Worm (Caenorhabditis elegans) whole organism, L1 larva: ENCODE results near the gene srt-20.
"Not testable (repeated sequence)": the region's sequence is repeated elsewhere in the genome, so short reads cannot be mapped to it uniquely, and the experiment has no call there.

Source experiments
- C04F5.9 ChIP-seq: sonication (generic microtip); optimal IDR thresholded peaks from 2 replicates; lab custom pipeline; 2016; ENCODE audit warnings: missing genetic modification characterization, missing compliant biosample characterization
- C16A3.4 ChIP-seq: fragments of 150-350 bp; optimal IDR thresholded peaks from 2 replicates; lab custom pipeline; 2014; ENCODE audit warnings: missing biosample characterization, missing genetic modification characterization
- F16B12.6 ChIP-seq: fragments of 150-350 bp; optimal IDR thresholded peaks from 2 replicates; lab custom pipeline; 2014; ENCODE audit warnings: missing biosample characterization, missing genetic modification characterization
- aha-1 ChIP-seq: fragments of 150-350 bp; optimal IDR thresholded peaks from 2 replicates; lab custom pipeline; 2014; ENCODE audit warnings: missing biosample characterization, missing genetic modification characterization
- alr-1 ChIP-seq: fragments of 200-800 bp; sonication (Bioruptor generic); optimal IDR thresholded peaks from 2 replicates; lab custom pipeline; 2018; ENCODE audit warnings: borderline replicate concordance, mild to moderate bottlenecking, missing genetic modification characterization, missing compliant biosample characterization
- ceh-8 ChIP-seq: fragments of 200-800 bp; sonication (Bioruptor generic); optimal IDR thresholded peaks from 2 replicates; lab custom pipeline; 2018; ENCODE audit warnings: mild to moderate bottlenecking, missing genetic modification characterization, moderate library complexity, missing compliant biosample characterization
- ceh-82 ChIP-seq, 3 experiments: fragments of 150-350 bp in 1 of 3; sonication (generic microtip) in 2 of 3; optimal IDR thresholded peaks; 2 replicates each; lab custom pipeline; 2014 to 2017; ENCODE audit warnings: missing biosample characterization in 3 of 3, missing genetic modification characterization in 3 of 3
- ceh-88 ChIP-seq: fragments of 200-800 bp; sonication (Bioruptor generic); IDR thresholded peaks from 2 replicates; pipeline ENCODE4 v1.3.6; 2022; ENCODE audit warnings: missing genetic modification characterization, missing compliant biosample characterization
- ceh-90 ChIP-seq: sonication (generic microtip); optimal IDR thresholded peaks from 2 replicates; lab custom pipeline; 2016; ENCODE audit warnings: missing genetic modification characterization, missing compliant biosample characterization
- ces-1 ChIP-seq: fragments of 150-350 bp; optimal IDR thresholded peaks from 2 replicates; lab custom pipeline; 2014; ENCODE audit warnings: missing biosample characterization, missing genetic modification reagents, missing genetic modification characterization
- dpl-1 ChIP-seq, 3 experiments: fragments of 150-350 bp in 2 of 3; sonication (generic microtip) in 1 of 3; optimal IDR thresholded peaks; 2 replicates each; lab custom pipeline; 2014 to 2017; ENCODE audit warnings: missing biosample characterization in 3 of 3, missing genetic modification characterization in 3 of 3, missing genetic modification reagents in 3 of 3
- fkh-10 ChIP-seq: sonication (generic microtip); optimal IDR thresholded peaks from 2 replicates; lab custom pipeline; 2017; ENCODE audit warnings: missing biosample characterization, missing genetic modification reagents, missing genetic modification characterization
- grh-1 ChIP-seq: fragments of 200-800 bp; sonication (Bioruptor generic); IDR thresholded peaks from 2 replicates; pipeline ENCODE4 v1.3.6; 2022; ENCODE audit warnings: missing genetic modification reagents, missing genetic modification characterization, missing compliant biosample characterization
- hlh-17 ChIP-seq: fragments of 200-800 bp; sonication (Bioruptor generic); optimal IDR thresholded peaks from 2 replicates; lab custom pipeline; 2018; ENCODE audit warnings: missing genetic modification characterization, mild to moderate bottlenecking, missing compliant biosample characterization, moderate library complexity, borderline replicate concordance
- irx-1 ChIP-seq: sonication (generic microtip); optimal IDR thresholded peaks from 2 replicates; lab custom pipeline; 2016; ENCODE audit warnings: missing genetic modification characterization, missing compliant biosample characterization
- jun-1 ChIP-seq: fragments of 150-350 bp; optimal IDR thresholded peaks from 2 replicates; lab custom pipeline; 2014; ENCODE audit warnings: missing biosample characterization, missing genetic modification reagents, missing genetic modification characterization
- lin-35 ChIP-seq, 2 experiments: fragments of 150-350 bp; optimal IDR thresholded peaks; 2 replicates each; lab custom pipeline; 2014; ENCODE audit warnings: missing biosample characterization in 2 of 2, missing genetic modification characterization in 2 of 2, missing genetic modification reagents in 2 of 2
- lin-39 ChIP-seq: fragments of 150-350 bp; optimal IDR thresholded peaks from 2 replicates; lab custom pipeline; 2014; ENCODE audit warnings: missing biosample characterization, missing genetic modification reagents, missing genetic modification characterization
- mab-9 ChIP-seq: fragments of 200-800 bp; sonication (Bioruptor generic); IDR thresholded peaks from 2 replicates; pipeline ENCODE4 v1.3.6; 2022; ENCODE audit warnings: missing genetic modification reagents, missing genetic modification characterization, missing compliant biosample characterization
- mef-2 ChIP-seq: fragments of 150-350 bp; optimal IDR thresholded peaks from 2 replicates; lab custom pipeline; 2014; ENCODE audit warnings: missing biosample characterization, missing genetic modification characterization
- nhr-12 ChIP-seq: sonication (generic microtip); optimal IDR thresholded peaks from 2 replicates; lab custom pipeline; 2017; ENCODE audit warnings: missing biosample characterization, missing genetic modification characterization
- nhr-20 ChIP-seq: sonication (generic microtip); optimal IDR thresholded peaks from 2 replicates; lab custom pipeline; 2016; ENCODE audit warnings: mild to moderate bottlenecking, missing genetic modification characterization, missing compliant biosample characterization
- nhr-237 ChIP-seq: fragments of 150-350 bp; optimal IDR thresholded peaks from 2 replicates; lab custom pipeline; 2014; ENCODE audit warnings: missing biosample characterization, missing genetic modification characterization
- nhr-71 ChIP-seq: sonication (generic microtip); optimal IDR thresholded peaks from 2 replicates; lab custom pipeline; 2016; ENCODE audit warnings: mild to moderate bottlenecking, missing genetic modification characterization, moderate library complexity, missing compliant biosample characterization
- nhr-76 ChIP-seq: sonication (generic microtip); optimal IDR thresholded peaks from 2 replicates; lab custom pipeline; 2017; ENCODE audit warnings: missing biosample characterization, missing genetic modification characterization
- nhr-77 ChIP-seq: fragments of 150-350 bp; optimal IDR thresholded peaks from 2 replicates; lab custom pipeline; 2014; ENCODE audit warnings: missing biosample characterization, missing genetic modification characterization
- pax-3 ChIP-seq: fragments of 200-800 bp; sonication (Bioruptor generic); optimal IDR thresholded peaks from 2 replicates; lab custom pipeline; 2018; ENCODE audit warnings: mild to moderate bottlenecking, missing genetic modification characterization, moderate library complexity, missing compliant biosample characterization
- pqm-1 ChIP-seq: sonication (generic microtip); optimal IDR thresholded peaks from 3 replicates; lab custom pipeline; 2017; ENCODE audit warnings: missing biosample characterization, missing genetic modification characterization
- snu-23 ChIP-seq: sonication (generic microtip); optimal IDR thresholded peaks from 2 replicates; lab custom pipeline; 2016; ENCODE audit warnings: missing genetic modification characterization, missing compliant biosample characterization
- sox-4 ChIP-seq: sonication (generic microtip); optimal IDR thresholded peaks from 2 replicates; lab custom pipeline; 2016; ENCODE audit warnings: missing genetic modification characterization, missing compliant biosample characterization
- tbx-2 ChIP-seq: sonication (generic microtip); optimal IDR thresholded peaks from 2 replicates; lab custom pipeline; 2016; ENCODE audit warnings: missing genetic modification characterization, missing compliant biosample characterization
- tlp-1 ChIP-seq: fragments of 150-350 bp; optimal IDR thresholded peaks from 2 replicates; lab custom pipeline; 2014; ENCODE audit warnings: missing biosample characterization, missing genetic modification characterization
- unc-30 ChIP-seq: sonication (generic microtip); optimal IDR thresholded peaks from 2 replicates; lab custom pipeline; 2017; ENCODE audit warnings: missing biosample characterization, missing genetic modification characterization
- unc-98 ChIP-seq: fragments of 200-800 bp; sonication (Bioruptor generic); IDR thresholded peaks from 2 replicates; pipeline ENCODE4 v1.3.6; 2022; ENCODE audit warnings: missing genetic modification characterization, missing compliant biosample characterization
- zag-1 ChIP-seq: fragments of 150-350 bp; optimal IDR thresholded peaks from 2 replicates; lab custom pipeline; 2014; ENCODE audit warnings: missing biosample characterization, missing genetic modification characterization
- zip-4 ChIP-seq: fragments of 200-800 bp; sonication (Bioruptor generic); optimal IDR thresholded peaks from 2 replicates; lab custom pipeline; 2018; ENCODE audit warnings: mild to moderate bottlenecking, missing genetic modification characterization, moderate library complexity, missing compliant biosample characterization
- ztf-4 ChIP-seq: fragments of 150-350 bp; optimal IDR thresholded peaks from 2 replicates; lab custom pipeline; 2014; ENCODE audit warnings: missing biosample characterization, missing genetic modification characterization

The srt-20 gene

DNA sequence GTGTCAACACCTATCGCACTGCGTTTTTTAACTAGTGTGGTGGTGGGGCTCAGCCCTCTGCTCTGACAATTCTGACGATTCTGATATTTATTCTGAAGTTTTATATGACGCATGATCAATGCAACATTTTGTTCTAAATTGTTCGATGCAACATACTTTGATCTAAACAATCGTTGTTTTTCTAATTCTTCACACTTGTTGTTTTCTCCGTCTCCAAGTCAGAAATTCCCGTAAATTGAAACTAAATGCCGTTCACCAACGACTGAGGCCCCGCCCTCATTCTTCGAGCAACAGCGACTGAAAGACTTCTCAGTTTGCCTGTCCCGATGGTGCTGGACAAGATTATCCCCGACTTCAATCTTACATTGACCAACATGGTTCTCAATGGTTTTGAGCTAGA is 6.1 kb upstream of the srt-20 start, which contains the start of gene srt-19:
srt-19 (plus strand) TSS at position 301 of the 400 bp plus-strand sequence.
- not testable (repeated sequence) for TF ChIP-seq unc-30; unc-98 (GFP tag; lab: Robert Waterston, UW); ztf-4 (tag; lab: Kevin White, UChicago)
- TF ChIP-seq, all 84 proteins: peak for 0; not testable (repeated sequence) for 84

DNA sequence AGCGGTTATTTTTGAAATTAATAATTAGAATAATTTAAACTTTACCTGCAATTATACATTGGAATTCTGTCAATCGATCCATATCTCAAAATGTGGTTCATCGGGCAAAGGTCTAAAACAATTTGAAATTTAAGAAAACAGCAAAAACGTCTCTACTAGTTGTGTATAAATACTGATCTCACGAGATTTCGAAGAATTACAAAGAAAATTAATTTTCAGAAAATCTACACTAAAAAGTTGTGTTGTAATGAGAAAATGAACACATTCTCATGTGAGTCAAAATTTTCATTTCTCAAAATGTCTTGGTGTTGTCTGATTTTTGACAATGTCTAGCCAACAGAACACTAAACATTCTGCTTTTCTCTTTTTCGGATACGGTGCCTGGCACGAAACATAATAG is 3.1 kb upstream of the srt-20 start, which contains the start of gene srt-37:
srt-37 (minus strand) TSS at position 101 of the 400 bp plus-strand sequence.
- not testable (repeated sequence) for TF ChIP-seq ceh-90 (tag; lab: Kevin White, UChicago); snu-23 (GFP tag; lab: Kevin White, UChicago); zag-1

DNA sequence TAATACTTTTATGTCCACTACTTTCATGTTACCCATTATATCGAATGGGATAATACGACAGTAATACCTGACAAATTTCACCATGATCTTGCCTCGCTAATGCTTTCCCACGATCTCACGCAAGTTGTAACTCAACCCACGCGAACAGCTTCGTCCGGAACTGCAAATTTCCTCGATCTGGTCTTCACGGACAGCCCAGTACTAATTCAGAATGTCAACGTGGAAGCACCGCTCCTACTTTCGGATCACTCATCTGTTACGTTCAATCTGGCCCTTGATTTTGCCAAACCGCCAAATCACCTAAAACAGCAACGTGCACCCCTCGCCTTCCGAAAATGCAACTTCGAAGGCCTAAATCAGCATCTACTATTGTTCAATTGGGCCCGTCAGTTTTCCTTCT is 5.3 kb downstream of the srt-20 start:
- TF ChIP-seq C04F5.9 (tag; lab: Kevin White, UChicago) (no peak), pqm-1 (tag; lab: Kevin White, UChicago) (no peak), lin-35 (GFP tag; optimal IDR thresholded peaks at IDR 0.05; lab: Kevin White, UChicago) (no peak), irx-1 (tag; lab: Kevin White, UChicago) (no peak), nhr-20 (tag; lab: Kevin White, UChicago) (no peak), jun-1 (tag; lab: Kevin White, UChicago) (no peak), nhr-76 (tag; lab: Kevin White, UChicago) (no peak), dpl-1 (GFP tag; optimal IDR thresholded peaks at IDR 0.05; lab: Kevin White, UChicago) (no peak), tlp-1 (tag; lab: Kevin White, UChicago) (no peak), ces-1 (GFP tag; lab: Kevin White, UChicago) (no peak), alr-1 (no peak), lin-39 (tag; lab: Kevin White, UChicago) (no peak)
- TF ChIP-seq, all 84 proteins: peak for 0

DNA sequence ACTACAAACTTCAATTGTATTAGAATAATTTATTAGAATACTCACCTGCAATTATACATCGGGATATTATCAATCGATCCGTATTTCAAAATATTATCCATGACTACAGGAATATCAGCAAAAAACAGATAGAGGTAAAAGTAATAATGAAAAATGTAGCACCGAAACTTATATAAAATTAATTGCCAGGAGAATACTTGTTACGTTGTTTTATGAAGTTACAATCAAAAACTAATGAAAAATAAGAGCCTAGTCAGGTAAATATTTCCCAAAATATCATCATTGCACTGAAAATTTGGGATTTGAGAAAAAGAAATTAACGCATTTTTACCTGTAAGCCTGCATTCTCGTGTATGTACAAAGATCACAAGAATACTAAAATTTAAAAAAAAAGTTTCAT is 7.4 kb downstream of the srt-20 start, which contains the start of gene srt-38:
srt-38 (minus strand) TSS at position 101 of the 400 bp plus-strand sequence.
- TF ChIP-seq pqm-1 (tag; lab: Kevin White, UChicago); alr-1; nhr-77 (tag; lab: Kevin White, UChicago): not testable (repeated sequence)

DNA sequence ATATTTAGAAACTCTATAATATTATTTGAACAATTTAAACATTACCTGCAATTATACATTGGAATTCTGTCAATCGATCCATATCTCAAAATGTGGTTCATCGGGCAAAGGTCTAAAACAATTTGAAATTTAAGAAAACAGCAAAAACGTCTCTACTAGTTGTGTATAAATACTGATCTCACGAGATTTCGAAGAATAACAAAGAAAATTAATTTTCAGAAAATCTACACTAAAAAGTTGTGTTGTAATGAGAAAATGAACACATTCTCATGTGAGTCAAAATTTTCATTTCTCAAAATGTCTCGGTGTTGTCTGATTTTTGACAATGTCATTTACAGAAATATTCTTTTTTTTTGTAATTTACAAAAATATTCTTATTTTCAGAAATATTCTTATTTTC is 10.4 kb downstream of the srt-20 start, which contains the start of gene srt-36:
srt-36 (minus strand) TSS at position 101 of the 400 bp plus-strand sequence.
- not testable (repeated sequence) for TF ChIP-seq pax-3 (tag; lab: Kevin White, UChicago); ceh-82 (tag; optimal IDR thresholded peaks at IDR 0.05; lab: Kevin White, UChicago); nhr-12 (tag; lab: Kevin White, UChicago)
- TF ChIP-seq, all 84 proteins: peak for 0; not testable (repeated sequence) for 84

DNA sequence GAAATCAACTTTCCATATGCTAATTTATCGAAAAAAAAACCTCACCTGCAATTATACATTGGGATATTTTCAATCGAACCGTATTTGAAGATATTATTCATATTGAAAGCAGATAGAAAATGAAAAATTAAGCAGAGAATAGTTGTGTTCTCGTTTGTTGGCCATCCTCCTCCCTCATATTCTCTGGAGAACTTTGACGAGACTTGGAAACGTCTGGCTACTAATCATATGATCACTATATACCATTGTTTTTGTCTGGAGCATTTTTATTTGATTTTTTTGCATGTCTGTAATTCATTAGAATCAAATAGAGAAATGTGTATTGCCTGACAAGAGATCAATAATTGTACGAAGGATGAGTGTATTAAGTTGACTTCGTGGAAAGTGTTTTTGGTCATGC is 14.1 kb downstream of the srt-20 start, which contains the start of gene srt-35:
srt-35 (minus strand) TSS at position 101 of the 400 bp plus-strand sequence.
- TF ChIP-seq ceh-8 (no peak), C16A3.4 (tag; lab: Kevin White, UChicago) (no peak), zip-4 (GFP tag; lab: Kevin White, UChicago) (no peak), ceh-90 (tag; lab: Kevin White, UChicago) (no peak), fkh-10 (GFP tag; lab: Kevin White, UChicago) (no peak), nhr-71 (tag; lab: Kevin White, UChicago) (no peak), unc-30 (no peak), ceh-82 (tag; optimal IDR thresholded peaks at IDR 0.05; lab: Kevin White, UChicago) (no peak), ceh-88 (no peak), tbx-2 (tag; lab: Kevin White, UChicago) (no peak), mab-9 (GFP tag; lab: Robert Waterston, UW) (no peak), aha-1 (no peak), sox-4 (tag; lab: Kevin White, UChicago) (no peak), grh-1 (no peak), nhr-76 (tag; lab: Kevin White, UChicago) (no peak), nhr-237 (no peak), tlp-1 (tag; lab: Kevin White, UChicago) (no peak), hlh-17 (no peak), mef-2 (no peak), F16B12.6 (tag; lab: Kevin White, UChicago) (no peak)
